5 fruit fly cellular contexts compared by ENCODE assay signal in the genomic region with DNA sequence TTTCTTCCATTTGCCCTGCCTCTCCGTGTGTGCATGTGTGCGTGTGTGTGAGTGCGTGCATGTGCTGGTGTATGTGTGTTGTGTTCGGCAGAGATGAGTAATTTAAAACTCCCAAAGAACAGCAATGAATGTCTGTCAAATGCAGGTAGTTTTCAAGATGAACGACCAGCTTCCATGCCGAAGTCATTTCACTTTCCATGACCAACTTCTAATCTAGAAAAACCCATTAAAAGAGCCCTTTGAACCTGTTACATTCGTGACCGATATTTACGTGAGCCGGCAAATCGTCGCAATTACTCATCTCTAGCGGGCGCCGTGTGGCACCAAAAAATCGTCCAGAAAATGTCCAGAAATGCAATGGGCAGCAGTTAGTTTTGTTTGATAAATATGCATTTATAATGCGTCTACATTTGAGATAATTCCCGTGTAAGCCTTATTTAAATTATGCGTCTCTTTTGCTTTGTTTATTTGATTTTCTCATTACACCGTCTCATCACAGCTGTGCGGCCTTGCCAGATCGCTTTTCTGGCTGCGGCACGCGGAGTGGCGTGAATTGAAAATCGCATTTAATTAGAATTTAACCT.
TF ChIP-seq lines count a peak whose summit lies in the region.

No protein-coding gene starts in this region.

- no peak for TF ChIP-seq CTCF in whole organism, embryonic (GFP tag; optimal IDR thresholded peaks at IDR 0.05; lab: Kevin White, UChicago)

TF ChIP-seq in whole organism, adult, 20 proteins besides CTCF, POLR2A, EP300 and RAD21 (continues in another document):
- no peak for TF ChIP-seq CG7045 (GFP tag; optimal IDR thresholded peaks at IDR 0.05; lab: Kevin White, UChicago)
- TF ChIP-seq CG11617 (GFP tag; optimal IDR thresholded peaks at IDR 0.05; lab: Kevin White, UChicago): peak; percentile 47
- TF ChIP-seq tj (GFP tag; optimal IDR thresholded peaks at IDR 0.05; lab: Kevin White, UChicago): peak; percentile 22
- TF ChIP-seq cnc (optimal IDR thresholded peaks at IDR 0.05; lab: Kevin White, UChicago): no peak
- peak; percentile 10 for TF ChIP-seq CG1620 (GFP tag; optimal IDR thresholded peaks at IDR 0.05; lab: Kevin White, UChicago)
- TF ChIP-seq CG33017 (tag; optimal IDR thresholded peaks at IDR 0.05; lab: Kevin White, UChicago): peak; percentile 15
- no peak for TF ChIP-seq kay (GFP tag; lab: Kevin White, UChicago; ENCODE audit: borderline replicate concordance)
- TF ChIP-seq Mnt (GFP tag; optimal IDR thresholded peaks at IDR 0.05; lab: Kevin White, UChicago): peak; percentile 55
- TF ChIP-seq CG12768 (GFP tag; optimal IDR thresholded peaks at IDR 0.05; lab: Kevin White, UChicago): peak; percentile 28
- TF ChIP-seq Crg-1 (GFP tag; optimal IDR thresholded peaks at IDR 0.05; lab: Kevin White, UChicago): peak; percentile 35
- peak; percentile 21 for TF ChIP-seq CG7101 (tag; optimal IDR thresholded peaks at IDR 0.05; lab: Kevin White, UChicago)
- TF ChIP-seq Clk (GFP tag; optimal IDR thresholded peaks at IDR 0.05; lab: Kevin White, UChicago): no peak
- peak; percentile 1 for TF ChIP-seq pad (GFP tag; optimal IDR thresholded peaks at IDR 0.05; lab: Kevin White, UChicago)
- TF ChIP-seq toe (GFP tag; optimal IDR thresholded peaks at IDR 0.05; lab: Kevin White, UChicago): peak; percentile 75
- TF ChIP-seq ovo (GFP tag; optimal IDR thresholded peaks at IDR 0.05; lab: Kevin White, UChicago): no peak
- peak; percentile 30 for TF ChIP-seq CG14711 (tag; optimal IDR thresholded peaks at IDR 0.05; lab: Kevin White, UChicago)
- peak; percentile 57 for TF ChIP-seq Hr96 (GFP tag; optimal IDR thresholded peaks at IDR 0.05; lab: Kevin White, UChicago)

TF ChIP-seq in whole organism, embryonic, 481 proteins besides CTCF, POLR2A, EP300 and RAD21 (continues in another document):
- TF ChIP-seq CoRest (tag; optimal IDR thresholded peaks at IDR 0.05; lab: Kevin White, UChicago) (peak; percentile 44), D19B (GFP tag; optimal IDR thresholded peaks at IDR 0.05; lab: Kevin White, UChicago) (no peak), nerfin-1 (tag; optimal IDR thresholded peaks at IDR 0.05; lab: Kevin White, UChicago) (no peak), CG3838 (GFP tag; optimal IDR thresholded peaks at IDR 0.05; lab: Kevin White, UChicago) (no peak), ftz-f1 (GFP tag; optimal IDR thresholded peaks at IDR 0.05; lab: Kevin White, UChicago) (no peak), CG17802 (tag; optimal IDR thresholded peaks at IDR 0.05; lab: Kevin White, UChicago) (no peak), Atf3 (GFP tag; optimal IDR thresholded peaks at IDR 0.05; lab: Kevin White, UChicago) (peak; percentile 13), cato (GFP tag; optimal IDR thresholded peaks at IDR 0.05; lab: Kevin White, UChicago; ENCODE audit: borderline replicate concordance) (peak; percentile 11), GATAe (GFP tag; conservative IDR thresholded peaks at IDR 0.05; lab: Robert Waterston, UW) (no peak), slp2 (GFP tag; optimal IDR thresholded peaks at IDR 0.05; lab: Kevin White, UChicago) (peak; percentile 60), CG10274 (GFP tag; optimal IDR thresholded peaks at IDR 0.05; lab: Kevin White, UChicago) (no peak), CG7928 (GFP tag; optimal IDR thresholded peaks at IDR 0.05; lab: Kevin White, UChicago) (no peak), sc (optimal IDR thresholded peaks at IDR 0.05; lab: Kevin White, UChicago) (no peak), sc (GFP tag; optimal IDR thresholded peaks at IDR 0.05; lab: Kevin White, UChicago) (no peak), Hand (GFP tag; optimal IDR thresholded peaks at IDR 0.05; lab: Kevin White, UChicago) (no peak), CG6272 (GFP tag; IDR thresholded peaks at IDR 0.05; lab: Robert Waterston, UW) (peak; percentile 57), Pdp1 (GFP tag; optimal IDR thresholded peaks at IDR 0.05; lab: Kevin White, UChicago) (peak; percentile 41 to 56), Med (GFP tag; lab: Kevin White, UChicago) (peak; percentile 83)

TF ChIP-seq in whole organism, prepupa, 60 proteins besides CTCF, POLR2A, EP300 and RAD21 (continues in another document):
- peak; percentile 30 for TF ChIP-seq CG11762 (GFP tag; optimal IDR thresholded peaks at IDR 0.05; lab: Kevin White, UChicago; ENCODE audit: insufficient read depth)
- TF ChIP-seq Blimp-1 (GFP tag; optimal IDR thresholded peaks at IDR 0.05; lab: Kevin White, UChicago): no peak
- peak; percentile 45 for TF ChIP-seq Hr4 (GFP tag; optimal IDR thresholded peaks at IDR 0.05; lab: Kevin White, UChicago)
- no peak for TF ChIP-seq CG6854 (GFP tag; optimal IDR thresholded peaks at IDR 0.05; lab: Kevin White, UChicago)
- peak; percentile 76 for TF ChIP-seq esn (GFP tag; optimal IDR thresholded peaks at IDR 0.05; lab: Kevin White, UChicago)
- TF ChIP-seq svp (GFP tag; lab: Kevin White, UChicago): peak; percentile 90
- no peak for TF ChIP-seq fd85E (GFP tag; optimal IDR thresholded peaks at IDR 0.05; lab: Kevin White, UChicago)
- peak; percentile 41 for TF ChIP-seq CG7368 (GFP tag; optimal IDR thresholded peaks at IDR 0.05; lab: Kevin White, UChicago)
- TF ChIP-seq achi (GFP tag; optimal IDR thresholded peaks at IDR 0.05; lab: Kevin White, UChicago): peak; percentile 67
- TF ChIP-seq CG9139 (GFP tag; optimal IDR thresholded peaks at IDR 0.05; lab: Kevin White, UChicago): no peak
- TF ChIP-seq Lpt (GFP tag; optimal IDR thresholded peaks at IDR 0.05; lab: Kevin White, UChicago): no peak
- TF ChIP-seq Sox14 (GFP tag; optimal IDR thresholded peaks at IDR 0.05; lab: Kevin White, UChicago): peak; percentile 73
- no peak for TF ChIP-seq CG4318 (GFP tag; optimal IDR thresholded peaks at IDR 0.05; lab: Kevin White, UChicago)
- TF ChIP-seq Eip78C (GFP tag; lab: Kevin White, UChicago): peak; percentile 79
- peak; percentile 52 for TF ChIP-seq cyc (GFP tag; optimal IDR thresholded peaks at IDR 0.05; lab: Kevin White, UChicago)
- peak; percentile 5 for TF ChIP-seq CG3032 (tag; optimal IDR thresholded peaks at IDR 0.05; lab: Kevin White, UChicago)
- TF ChIP-seq CG1621 (tag; optimal IDR thresholded peaks at IDR 0.05; lab: Kevin White, UChicago): no peak
- TF ChIP-seq CG8632 (GFP tag; optimal IDR thresholded peaks at IDR 0.05; lab: Kevin White, UChicago): no peak

TF ChIP-seq in whole organism, pupa, 21 proteins besides CTCF, POLR2A, EP300 and RAD21 (continues in another document):
- TF ChIP-seq rn (GFP tag; IDR thresholded peaks at IDR 0.05; lab: Robert Waterston, UW): 0 out of 2 replicates have a peak, but pooled peaks have one; percentile 41
- TF ChIP-seq CG4496 (GFP tag; IDR thresholded peaks at IDR 0.05; lab: Robert Waterston, UW): peak; percentile 53; the same call in 2 of the 3 replicates
- TF ChIP-seq CG32121 (GFP tag; IDR thresholded peaks at IDR 0.05; lab: Robert Waterston, UW): peak; percentile 19; the same call in 1 of the 2 replicates
- TF ChIP-seq D1 (tag; optimal IDR thresholded peaks at IDR 0.05; lab: Kevin White, UChicago): no peak
- TF ChIP-seq CG13204 (GFP tag; optimal IDR thresholded peaks at IDR 0.05; lab: Kevin White, UChicago): no peak
- no peak for TF ChIP-seq EcR (GFP tag; optimal IDR thresholded peaks at IDR 0.05; lab: Kevin White, UChicago)
- TF ChIP-seq Snoo (tag; optimal IDR thresholded peaks at IDR 0.05; lab: Kevin White, UChicago): peak; percentile 22
- TF ChIP-seq gl (tag; optimal IDR thresholded peaks at IDR 0.05; lab: Kevin White, UChicago): no peak
- no peak for TF ChIP-seq CG10348 (GFP tag; IDR thresholded peaks at IDR 0.05; lab: Robert Waterston, UW)
- TF ChIP-seq CG14655 (GFP tag; optimal IDR thresholded peaks at IDR 0.05; lab: Kevin White, UChicago): peak; percentile 39
- peak; percentile 9 for TF ChIP-seq CG8301 (tag; optimal IDR thresholded peaks at IDR 0.05; lab: Kevin White, UChicago)
- TF ChIP-seq CG8159 (tag; optimal IDR thresholded peaks at IDR 0.05; lab: Kevin White, UChicago): peak; percentile 36
- peak; percentile 29 for TF ChIP-seq CG9948 (tag; optimal IDR thresholded peaks at IDR 0.05; lab: Kevin White, UChicago)
- TF ChIP-seq CG34367 (tag; optimal IDR thresholded peaks at IDR 0.05; lab: Kevin White, UChicago): peak; percentile 39
- TF ChIP-seq Pif1A (GFP tag; optimal IDR thresholded peaks at IDR 0.05; lab: Kevin White, UChicago): peak; percentile 34
- TF ChIP-seq CG17806 (tag; optimal IDR thresholded peaks at IDR 0.05; lab: Kevin White, UChicago): peak; percentile 17
- no peak for TF ChIP-seq CG12605 (GFP tag; IDR thresholded peaks at IDR 0.05; lab: Robert Waterston, UW)
- peak; percentile 65; the same call in 1 of the 3 replicates for TF ChIP-seq fd96Ca (GFP tag; IDR thresholded peaks at IDR 0.05; lab: Robert Waterston, UW)
- peak; percentile 44 for TF ChIP-seq CG15710 (tag; optimal IDR thresholded peaks at IDR 0.05; lab: Kevin White, UChicago)

TF ChIP-seq in whole organism, wandering third instar larva, 38 proteins besides CTCF, POLR2A, EP300 and RAD21 (continues in another document):
- no peak for TF ChIP-seq Vsx2 (GFP tag; optimal IDR thresholded peaks at IDR 0.05; lab: Kevin White, UChicago; ENCODE audit: partially characterized antibody)
- TF ChIP-seq rgr (GFP tag; optimal IDR thresholded peaks at IDR 0.05; lab: Kevin White, UChicago): peak; percentile 60
- no peak for TF ChIP-seq jim (GFP tag; optimal IDR thresholded peaks at IDR 0.05; lab: Kevin White, UChicago)
- peak; percentile 67 for TF ChIP-seq Hnf4 (GFP tag; optimal IDR thresholded peaks at IDR 0.05; lab: Kevin White, UChicago)
- no peak for TF ChIP-seq Dif (GFP tag; optimal IDR thresholded peaks at IDR 0.05; lab: Kevin White, UChicago; ENCODE audit: partially characterized antibody)
- TF ChIP-seq brk (GFP tag; optimal IDR thresholded peaks at IDR 0.05; lab: Kevin White, UChicago): no peak
- peak; percentile 74 for TF ChIP-seq woc (GFP tag; optimal IDR thresholded peaks at IDR 0.05; lab: Kevin White, UChicago)
- peak; percentile 3 for TF ChIP-seq Jra (GFP tag; optimal IDR thresholded peaks at IDR 0.05; lab: Kevin White, UChicago)
- no peak for TF ChIP-seq sage (GFP tag; optimal IDR thresholded peaks at IDR 0.05; lab: Kevin White, UChicago)
- TF ChIP-seq usp (GFP tag; optimal IDR thresholded peaks at IDR 0.05; lab: Kevin White, UChicago): no peak
- no peak for TF ChIP-seq Mio (GFP tag; optimal IDR thresholded peaks at IDR 0.05; lab: Kevin White, UChicago)
- TF ChIP-seq tai (GFP tag; optimal IDR thresholded peaks at IDR 0.05; lab: Kevin White, UChicago): no peak
- TF ChIP-seq CrebA (GFP tag; optimal IDR thresholded peaks at IDR 0.05; lab: Kevin White, UChicago; ENCODE audit: borderline replicate concordance): no peak
- TF ChIP-seq foxo (GFP tag; optimal IDR thresholded peaks at IDR 0.05; lab: Kevin White, UChicago): peak in 1 of 2 experiments; percentile 70
- peak; percentile 51 for TF ChIP-seq Dfd (GFP tag; optimal IDR thresholded peaks at IDR 0.05; lab: Kevin White, UChicago)
- TF ChIP-seq OdsH (GFP tag; optimal IDR thresholded peaks at IDR 0.05; lab: Kevin White, UChicago): peak; percentile 10
- no peak for TF ChIP-seq Abd-B (GFP tag; optimal IDR thresholded peaks at IDR 0.05; lab: Kevin White, UChicago)
- peak; percentile 47 for TF ChIP-seq CG9705 (GFP tag; optimal IDR thresholded peaks at IDR 0.05; lab: Kevin White, UChicago)
- peak; percentile 60 for TF ChIP-seq psq (GFP tag; optimal IDR thresholded peaks at IDR 0.05; lab: Kevin White, UChicago)
- TF ChIP-seq Sp1 (GFP tag; optimal IDR thresholded peaks at IDR 0.05; lab: Kevin White, UChicago): peak; percentile 37
- TF ChIP-seq h (GFP tag; optimal IDR thresholded peaks at IDR 0.05; lab: Kevin White, UChicago): peak; percentile 73
